Worm (Caenorhabditis elegans): Measurements from ENCODE around the gene rab-6.1.

DNA sequence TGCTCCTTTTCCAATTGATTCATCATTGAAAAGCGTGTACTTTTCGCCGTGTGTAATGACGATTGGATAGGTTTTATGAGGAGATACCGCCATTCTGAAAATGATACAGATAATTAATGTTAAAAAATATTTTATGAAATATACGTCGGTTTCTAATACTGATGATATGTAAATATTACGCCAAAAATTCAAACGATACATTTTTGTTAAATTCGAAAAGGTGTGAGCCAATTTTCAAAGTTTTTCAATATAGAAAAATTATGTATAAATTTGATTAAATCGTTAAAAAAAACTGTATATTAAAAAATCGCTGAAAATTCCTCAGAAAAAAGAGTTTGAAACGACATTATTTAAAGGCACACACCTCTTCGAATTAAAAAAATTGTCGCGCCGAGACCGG, 44.8 kb upstream of the rab-6.1 start, which contains the start of gene ikke-1:
- no peak for TF ChIP-seq sdz-12 (GFP tag; optimal IDR thresholded peaks at IDR 0.05)
- no peak for TF ChIP-seq set-16 (GFP tag; IDR thresholded peaks at IDR 0.05)
- TF ChIP-seq lin-13 (GFP tag; optimal IDR thresholded peaks at IDR 0.05) = no peak
- TF ChIP-seq duxl-1 (tag; optimal IDR thresholded peaks at IDR 0.05; ENCODE audit: poor library complexity) = no peak
- no peak for TF ChIP-seq dmd-8 (GFP tag; IDR thresholded peaks at IDR 0.05)
- no peak for TF ChIP-seq nhr-11 (tag; optimal IDR thresholded peaks at IDR 0.05)
- TF ChIP-seq attf-4 (tag; optimal IDR thresholded peaks at IDR 0.05) = no peak
- no peak for TF ChIP-seq egl-43 (GFP tag; IDR thresholded peaks at IDR 0.05)
- no peak for TF ChIP-seq unc-130 (GFP tag; optimal IDR thresholded peaks at IDR 0.05)
- no peak for TF ChIP-seq unc-39 (tag; optimal IDR thresholded peaks at IDR 0.05)
- TF ChIP-seq nhr-77 (tag; optimal IDR thresholded peaks at IDR 0.05) = no peak

Measured in whole organism, L4 larva.